Fruit fly (Drosophila melanogaster) S2 (cell line): ENCODE data around the gene Srrm234.

ENCODE experiments used
- CG8478 ChIP-seq: fragments of >200 bp; optimal IDR thresholded peaks from 2 replicates; lab custom pipeline; 2018
- CTCF ChIP-seq, 2 experiments: fragments of >200 bp; optimal IDR thresholded peaks; 2 replicates each; lab custom pipeline; 2018

- no peak for TF ChIP-seq CG8478
- no peak for TF ChIP-seq CTCF (optimal IDR thresholded peaks at IDR 0.05; lab: Kevin White, UChicago)
These were observed 7.8 kb upstream of the Srrm234 start, which contains the start of gene CG13930 for dm6 chr3L:1672627-1673026.
